Fruit fly (Drosophila melanogaster) whole organism, larva: ENCODE data around the gene Cftr.
A peak's percentile ranks its signal among the peaks of the same experiment; 100 is the strongest.

ENCODE experiments used
- noc ChIP-seq: fragments of 200-800 bp; sonication (Bioruptor generic); optimal IDR thresholded peaks from 3 replicates; lab custom pipeline; 2019; ENCODE audit warnings: missing biosample characterization, mild to moderate bottlenecking, missing genetic modification characterization, moderate library complexity

The Cftr gene

DNA sequence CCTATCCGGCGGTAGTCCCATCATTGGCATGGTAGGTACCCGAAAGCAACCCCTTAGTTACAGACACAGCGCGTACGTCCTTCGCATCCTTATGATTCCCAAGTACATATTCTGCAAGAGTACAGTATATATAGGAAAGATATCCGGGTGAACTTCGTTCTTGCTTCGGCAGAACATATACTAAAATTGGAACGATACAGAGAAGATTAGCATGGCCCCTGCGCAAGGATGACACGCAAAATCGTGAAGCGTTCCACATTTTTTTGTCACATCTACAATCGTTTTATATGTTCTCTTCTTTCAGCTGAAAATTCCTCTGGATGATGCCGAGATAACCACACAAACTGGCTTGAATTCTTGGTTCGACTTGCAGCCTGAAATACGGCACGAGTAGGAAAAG is 12.2 kb upstream of the Cftr start:
- no peak for TF ChIP-seq noc

DNA sequence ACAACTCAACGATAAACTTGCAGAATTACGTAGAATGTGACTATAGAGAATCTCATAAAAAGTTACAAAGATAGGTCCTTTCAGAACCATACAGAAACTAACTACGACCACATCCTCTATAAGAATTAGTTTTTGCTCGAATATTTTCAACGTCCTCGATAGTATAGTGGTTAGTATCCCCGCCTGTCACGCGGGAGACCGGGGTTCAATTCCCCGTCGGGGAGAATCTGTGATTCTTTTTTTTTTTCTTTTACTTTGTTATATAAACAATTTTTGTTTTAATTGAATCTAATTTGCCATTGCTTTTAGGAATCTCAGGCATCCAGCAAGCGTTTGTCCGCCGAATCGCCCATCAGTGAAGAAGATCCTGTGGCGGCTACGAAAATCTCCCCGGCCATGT is 11.4 kb upstream of the Cftr start:
- TF ChIP-seq noc = no peak

DNA sequence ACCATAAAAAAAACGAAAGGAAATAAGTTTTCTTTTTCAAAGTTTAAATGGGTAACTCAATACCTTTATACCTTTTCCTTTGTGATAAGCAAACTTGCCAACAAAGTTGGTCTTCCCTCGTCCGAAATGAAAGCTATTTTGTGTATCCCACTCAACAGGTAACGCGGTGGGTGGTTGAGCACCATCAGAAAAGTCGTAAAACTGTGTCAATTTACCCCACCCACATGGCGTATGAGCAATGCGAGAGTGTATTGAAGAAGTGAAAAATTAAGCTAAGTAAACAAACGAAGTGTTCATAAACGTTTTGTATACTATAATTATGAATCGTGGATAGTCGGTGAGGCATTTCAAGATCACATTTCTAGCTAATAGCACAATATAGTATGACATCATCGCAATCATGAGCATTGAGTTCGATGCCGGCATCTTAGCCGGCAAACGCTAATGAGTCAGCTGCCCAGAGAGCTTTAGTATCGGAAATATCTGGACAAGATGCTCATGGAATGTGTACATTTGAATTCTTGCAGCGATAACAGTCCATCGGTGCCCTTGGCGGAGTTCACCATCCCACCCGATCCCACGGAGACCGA is 7.2 kb upstream of the Cftr start:
- no peak for TF ChIP-seq noc

DNA sequence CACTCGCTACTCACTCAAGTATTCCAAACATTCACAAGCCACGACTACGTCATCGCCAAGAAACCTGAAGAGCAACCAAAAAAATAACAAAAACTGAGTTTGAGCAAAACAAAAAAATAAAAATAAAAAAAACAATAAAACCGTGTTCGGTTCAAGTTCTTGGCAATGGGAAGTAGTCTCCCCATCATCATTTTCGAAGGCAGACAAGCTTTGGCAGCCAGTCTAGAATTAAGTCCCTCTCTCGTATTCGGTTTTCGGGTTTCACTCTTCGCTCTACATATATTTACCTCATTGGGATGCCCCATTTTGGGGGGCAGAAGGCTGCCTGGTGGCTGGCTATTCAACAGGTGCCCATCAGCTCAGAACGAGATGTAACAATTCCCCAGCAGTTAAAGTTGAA is 6.1 kb upstream of the Cftr start:
- TF ChIP-seq noc = no peak

DNA sequence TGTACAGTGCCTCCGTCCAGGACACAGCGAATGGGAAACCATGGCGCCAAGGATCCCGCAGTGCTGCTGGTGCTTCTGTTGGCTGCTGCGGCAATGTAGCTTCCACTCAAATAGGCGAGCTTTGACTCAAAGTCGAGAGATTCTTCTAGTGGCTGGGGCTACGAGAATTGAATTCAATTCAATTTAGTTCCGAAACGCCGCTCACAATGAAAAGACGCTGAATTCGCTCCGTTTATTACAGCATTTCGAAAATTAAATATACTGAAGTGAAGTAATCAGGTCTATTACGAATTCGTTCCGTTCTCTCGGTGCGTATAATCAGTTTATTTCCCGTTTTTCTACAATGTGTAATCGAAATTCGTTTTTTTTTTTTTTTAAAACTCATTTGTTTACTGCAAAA is 5.1 kb upstream of the Cftr start:
- TF ChIP-seq noc = no peak

DNA sequence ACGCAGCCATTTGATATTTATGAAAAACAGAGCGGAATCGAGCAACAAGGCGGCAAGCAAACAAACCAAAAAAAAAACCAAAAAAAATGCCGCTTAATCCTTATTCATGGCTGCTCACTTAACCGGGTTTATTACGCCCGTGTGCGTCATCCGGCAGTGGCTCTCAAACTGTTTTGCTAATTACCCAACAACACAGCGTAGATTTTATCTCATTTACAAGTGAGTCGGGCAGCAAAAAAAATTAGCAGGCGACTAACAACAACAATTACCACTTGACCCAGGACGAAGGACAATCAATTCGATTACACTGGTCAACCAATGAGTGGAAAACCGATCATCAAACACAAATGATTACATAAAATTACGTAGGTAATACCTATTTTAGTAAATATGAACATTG is 4.5 kb upstream of the Cftr start:
- no peak for TF ChIP-seq noc

DNA sequence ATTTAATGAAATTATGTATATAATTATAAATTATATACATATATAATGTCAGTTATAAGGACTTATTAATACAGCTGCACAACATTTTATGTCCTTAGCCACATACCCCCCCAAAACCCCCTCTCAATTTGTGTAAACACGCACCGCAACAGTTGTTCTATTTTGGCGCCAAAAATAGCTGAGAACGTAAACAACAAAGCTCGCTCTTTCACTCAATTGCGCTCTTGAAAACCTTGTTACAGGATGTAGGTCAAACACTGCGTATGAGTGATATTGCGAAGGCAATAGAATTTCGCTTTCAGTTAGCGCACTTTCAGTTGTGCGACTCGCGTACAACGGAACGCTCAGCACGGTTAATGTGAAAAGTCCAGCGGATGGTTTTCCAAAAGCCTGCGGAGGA is 674 bp upstream of the Cftr start, which contains the start of gene Esyt2:
Gene Esyt2 (plus strand): TSS at position 332 of the 400 bp plus-strand sequence.
- TF ChIP-seq noc = no peak

DNA sequence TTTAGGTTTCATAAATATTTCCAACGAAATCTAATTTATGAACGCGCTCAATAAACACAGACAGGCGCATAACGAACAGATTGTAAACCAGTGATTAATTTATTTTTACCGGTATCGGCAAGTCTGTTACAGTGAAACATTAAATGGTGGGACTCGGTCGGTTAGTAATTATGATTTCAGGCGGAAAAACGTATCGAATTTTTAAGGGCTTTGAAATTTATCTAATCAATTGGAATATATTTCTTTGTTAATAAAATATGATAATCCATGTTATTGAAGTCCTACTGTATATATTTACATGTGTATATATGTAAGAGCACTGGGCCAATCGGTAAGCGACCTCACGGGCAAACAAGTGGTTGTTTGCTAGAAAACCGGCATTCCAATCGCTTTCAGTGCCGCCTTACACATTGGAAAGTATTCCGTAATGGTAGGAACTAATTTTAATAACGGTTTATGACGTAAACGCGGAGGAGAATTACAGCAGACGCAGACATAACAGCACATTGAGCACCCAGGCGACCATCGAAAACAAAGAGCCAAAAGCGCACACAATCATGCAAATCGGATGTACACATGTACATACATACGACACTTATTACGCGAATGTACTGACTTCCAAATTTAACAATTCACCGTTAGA is 560 bp downstream of the Cftr start:
- TF ChIP-seq noc = peak; percentile 83

DNA sequence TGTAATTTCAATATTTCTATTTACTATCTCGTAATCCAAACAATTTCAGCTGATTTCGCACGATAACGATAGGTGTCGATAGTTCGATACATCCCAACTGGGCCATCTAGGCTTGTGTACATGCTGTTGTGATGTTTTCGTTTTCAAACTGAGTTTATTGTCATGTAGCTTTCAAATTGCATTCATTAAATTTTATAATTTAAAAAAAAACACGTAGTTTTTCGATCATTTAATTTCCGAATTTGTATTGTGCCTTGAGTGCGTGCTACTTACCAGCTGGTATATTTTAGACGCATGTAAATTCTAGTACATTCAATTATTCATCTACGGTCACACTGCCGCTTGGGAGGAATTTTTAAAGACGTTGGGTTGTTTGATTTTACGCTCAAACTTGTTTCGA is 13.4 kb downstream of the Cftr start, which contains the start of the genes CG13623 and ana1:
Gene CG13623 (minus strand): TSS at position 231 of the 400 bp plus-strand sequence.
Gene ana1 (plus strand): TSS at position 249 of the 400 bp plus-strand sequence.
- no peak for TF ChIP-seq noc

DNA sequence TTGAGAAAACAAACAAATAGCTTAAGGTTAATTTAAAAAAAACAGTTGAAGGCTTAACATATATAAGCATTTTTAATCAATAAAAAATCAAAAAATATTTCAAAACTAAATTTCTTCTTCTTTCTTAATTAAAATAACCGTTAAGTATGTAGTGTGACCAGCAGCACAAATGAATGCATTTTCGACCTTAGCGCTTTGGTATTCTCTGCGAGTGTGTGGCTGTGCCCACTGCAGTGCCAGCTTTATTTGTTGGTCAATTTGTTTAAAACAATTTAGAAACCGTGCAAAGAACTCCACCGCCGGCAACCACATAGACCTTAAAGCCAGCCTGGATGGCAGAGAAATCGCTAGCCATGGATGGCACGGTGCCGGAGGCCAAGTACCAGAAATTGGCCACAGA is 15.9 kb downstream of the Cftr start, which contains the start of gene CG6607:
Gene CG6607 (plus strand): TSS at position 203 of the 400 bp plus-strand sequence.
- no peak for TF ChIP-seq noc

DNA sequence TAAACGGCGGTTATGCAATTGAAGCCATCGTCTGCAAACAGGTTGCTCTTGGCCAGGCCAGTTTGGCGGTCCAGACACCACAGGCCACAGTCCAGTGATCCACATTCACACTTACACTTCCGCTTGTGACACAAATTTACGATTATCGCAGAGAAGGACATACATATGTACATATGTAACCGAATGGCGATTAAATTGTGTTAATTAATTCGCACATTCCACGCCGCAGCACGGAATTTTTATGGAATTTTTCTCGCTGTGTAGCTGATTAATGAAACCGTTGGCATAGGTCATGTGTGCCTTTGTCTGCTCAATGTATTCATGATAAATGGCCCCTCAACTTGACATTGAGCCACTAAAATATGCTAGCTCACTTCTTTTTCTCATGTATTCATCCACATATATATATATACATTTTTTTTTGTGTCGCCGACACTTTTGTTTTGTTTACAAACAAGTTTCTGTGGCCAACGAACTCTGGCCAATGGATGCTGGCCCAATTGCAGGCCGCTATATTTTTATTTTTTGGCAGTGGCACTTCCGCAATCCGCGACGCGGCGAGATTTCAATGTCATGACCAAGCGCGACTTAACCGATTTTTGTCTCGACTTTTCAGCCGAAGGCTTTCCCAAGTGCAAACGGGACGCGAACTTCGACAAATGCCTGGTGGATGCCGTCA is 17.6 kb downstream of the Cftr start:
- TF ChIP-seq noc = no peak

DNA sequence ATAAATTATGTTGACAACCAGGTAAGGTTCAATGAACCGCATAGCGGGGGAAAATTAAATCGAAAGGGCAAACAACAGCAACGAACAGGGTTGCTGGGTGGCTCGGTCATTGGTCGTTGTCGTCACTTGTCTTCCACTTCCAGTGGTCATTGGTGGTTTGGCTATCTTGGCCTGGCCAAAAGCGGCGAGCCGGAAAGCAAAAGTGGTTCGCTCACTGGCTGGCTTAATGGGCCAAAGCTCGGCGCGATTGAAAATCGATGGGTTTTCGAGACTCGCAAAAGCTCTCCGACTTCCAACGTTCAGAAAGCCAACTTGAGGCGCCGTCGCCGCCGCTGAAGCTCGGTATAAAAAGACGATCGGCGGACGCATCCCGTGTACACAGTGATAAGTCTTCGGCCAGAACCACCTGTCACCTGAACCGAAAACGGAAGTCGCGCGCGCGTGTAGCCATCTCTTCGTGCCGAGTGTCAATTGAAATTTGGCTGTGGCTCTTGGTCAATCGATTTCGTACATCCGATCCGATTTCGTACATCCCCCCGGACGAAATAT is 19.2 kb downstream of the Cftr start, which contains the start of gene Jhbp12:
Gene Jhbp12 (plus strand): TSS at position 369 of the 549 bp plus-strand sequence.
- no peak for TF ChIP-seq noc

DNA sequence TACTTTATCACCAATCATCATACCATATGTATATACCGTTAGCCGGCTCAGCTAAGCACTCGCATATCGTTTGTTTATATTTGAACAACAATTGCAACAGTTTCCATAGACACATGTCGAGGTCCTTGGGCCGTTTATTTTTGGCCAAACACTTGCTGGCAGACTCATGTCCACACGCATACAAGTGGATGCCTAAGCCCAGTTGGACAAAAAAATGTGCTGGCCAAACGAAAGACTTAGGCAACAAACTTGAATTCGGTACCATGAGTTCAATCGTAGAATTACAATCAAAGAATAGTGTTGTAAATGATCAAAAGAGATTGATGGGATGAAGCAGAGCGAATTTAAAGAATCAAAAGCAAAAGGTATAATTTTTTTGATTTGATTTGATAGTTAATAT is 20.1 kb downstream of the Cftr start, which contains the start of gene CG13622:
Gene CG13622 (minus strand): TSS at position 101 of the 400 bp plus-strand sequence.
- TF ChIP-seq noc = no peak

DNA sequence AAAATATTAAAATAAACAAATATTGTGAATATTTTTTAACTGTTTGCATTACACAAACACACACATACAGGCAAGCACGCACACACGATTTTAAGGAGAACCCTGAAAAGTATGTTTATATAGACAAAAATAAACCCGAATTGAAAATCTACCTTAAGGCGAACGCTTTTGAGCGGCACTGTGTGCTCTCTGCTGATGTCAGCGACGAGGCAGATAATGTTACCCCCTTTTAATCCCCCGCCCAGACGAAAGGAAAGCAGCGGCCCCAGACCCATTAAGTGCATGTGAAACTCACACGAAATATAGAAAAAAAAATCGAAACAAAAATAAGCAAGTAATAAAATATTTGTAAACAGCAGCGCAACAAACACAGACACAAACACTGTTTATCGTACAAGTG is 22.4 kb downstream of the Cftr start:
- no peak for TF ChIP-seq noc

DNA sequence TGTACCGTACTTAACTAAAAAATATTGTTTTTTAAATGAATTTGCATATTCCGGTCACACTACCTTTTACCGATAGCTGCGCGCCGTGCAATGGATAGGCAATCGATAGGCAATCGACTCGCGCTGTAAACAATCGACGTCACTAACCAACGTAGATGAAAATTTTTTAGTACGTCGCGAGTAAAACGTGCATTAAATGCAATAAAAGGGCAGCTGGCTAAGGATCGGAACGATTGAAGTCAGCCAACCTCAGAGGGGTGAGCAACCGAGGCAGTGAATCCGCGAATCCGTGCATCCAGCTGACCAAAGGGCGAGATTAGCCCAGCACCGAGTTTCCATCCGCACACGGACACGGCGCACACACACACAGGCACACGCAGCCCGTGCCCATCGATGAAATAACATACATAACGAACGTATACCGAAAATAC is 25.5 kb downstream of the Cftr start, which contains the start of gene Pp1alpha-96A:
Gene Pp1alpha-96A (plus strand): TSS at position 121 of the 431 bp plus-strand sequence.
- no peak for TF ChIP-seq noc

DNA sequence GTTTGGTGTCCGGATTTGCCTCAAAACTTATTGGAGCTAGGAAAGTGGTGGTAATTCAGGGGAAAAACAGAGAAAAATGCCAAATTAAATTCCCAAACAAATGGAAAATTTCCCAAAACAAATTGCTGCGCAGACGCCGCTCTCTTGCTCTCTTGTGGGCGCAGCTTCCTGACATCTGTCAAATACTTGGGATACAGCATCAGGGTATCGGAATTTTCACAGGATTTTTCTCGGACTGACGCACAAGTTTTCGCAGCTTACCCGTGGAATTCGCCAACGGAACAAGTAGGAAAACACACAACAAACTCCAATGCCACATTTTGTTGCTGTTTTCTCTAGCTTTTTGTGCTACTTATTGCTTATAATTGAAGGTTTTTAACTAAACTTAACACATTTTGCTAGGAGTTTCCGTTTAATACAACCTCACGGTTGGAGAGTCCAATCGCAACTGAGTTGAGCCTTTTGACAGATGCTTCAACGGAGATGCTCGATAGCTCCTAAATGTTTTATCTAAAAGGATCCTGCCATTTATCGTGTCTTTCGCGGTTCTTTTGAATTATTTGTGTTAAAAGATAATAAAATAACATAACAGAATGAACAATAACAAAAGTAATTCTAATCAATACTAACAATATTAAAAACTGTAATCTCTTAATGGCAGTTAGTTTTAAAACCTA is 28.9 kb downstream of the Cftr start, which contains the start of the genes nAChRbeta2 and DZIP1:
Gene nAChRbeta2 (minus strand): TSS at position 455 of the 677 bp plus-strand sequence.
Gene DZIP1 (plus strand): TSS at position 627 of the 677 bp plus-strand sequence.
- TF ChIP-seq noc = no peak
